Worm (Caenorhabditis elegans) whole organism, young adult: ENCODE results near the gene hmg-1.1.

Source experiments
- B0336.3 ChIP-seq: fragments of 200-800 bp; sonication (Bioruptor generic); IDR thresholded peaks from 2 replicates; pipeline ENCODE4 v1.3.6; 2022; ENCODE audit warnings: missing genetic modification characterization, missing compliant biosample characterization
- C06A6.2 ChIP-seq: fragments of 200-800 bp; sonication (Bioruptor generic); conservative IDR thresholded peaks from 2 replicates; pipeline ENCODE4 v1.3.6; 2022; ENCODE audit warnings: missing genetic modification characterization, missing compliant biosample characterization
- F37B4.10 ChIP-seq: fragments of 200-800 bp; sonication (Bioruptor generic); IDR thresholded peaks from 2 replicates; pipeline ENCODE4 v1.3.6; 2022; ENCODE audit warnings: missing genetic modification characterization, missing compliant biosample characterization
- F55B11.4 ChIP-seq: sonication (generic microtip); optimal IDR thresholded peaks from 2 replicates; lab custom pipeline; 2016; ENCODE audit warnings: missing compliant biosample characterization, missing genetic modification characterization, borderline replicate concordance; ENCODE audit not compliant: insufficient read depth
- Y53F4B.3 ChIP-seq: fragments of 200-800 bp; sonication (Bioruptor generic); IDR thresholded peaks from 2 replicates; pipeline ENCODE4 v1.3.6; 2022; ENCODE audit warnings: missing genetic modification reagents, missing genetic modification characterization, missing compliant biosample characterization
- Y56A3A.18 ChIP-seq: fragments of 200-800 bp; sonication (Bioruptor generic); IDR thresholded peaks from 2 replicates; pipeline ENCODE4 v1.3.6; 2022; ENCODE audit warnings: missing genetic modification reagents, missing genetic modification characterization, missing compliant biosample characterization
- atf-7 ChIP-seq: sonication (generic microtip); optimal IDR thresholded peaks from 2 replicates; lab custom pipeline; 2017; ENCODE audit warnings: mild to moderate bottlenecking, missing genetic modification characterization, missing compliant biosample characterization
- athp-1 ChIP-seq: sonication (generic microtip); optimal IDR thresholded peaks from 2 replicates; lab custom pipeline; 2017; ENCODE audit warnings: mild to moderate bottlenecking, missing genetic modification characterization, missing compliant biosample characterization
- attf-5 ChIP-seq: fragments of 200-800 bp; sonication (Bioruptor generic); optimal IDR thresholded peaks from 2 replicates; lab custom pipeline; 2018; ENCODE audit warnings: mild to moderate bottlenecking, missing genetic modification characterization, missing compliant biosample characterization
- cebp-1 ChIP-seq, 2 experiments: fragments of 200-800 bp in 1 of 2; sonication (Bioruptor generic) in 1 of 2; sonication (generic microtip) in 1 of 2; IDR thresholded peaks in 1 of 2; optimal IDR thresholded peaks in 1 of 2; 2 replicates each; pipeline versions ENCODE4 v1.3.6 to Lab custom; 2017 to 2022; ENCODE audit warnings: missing compliant biosample characterization in 2 of 2, missing genetic modification characterization in 2 of 2, mild to moderate bottlenecking in 1 of 2, missing genetic modification reagents in 1 of 2, moderate library complexity in 1 of 2
- ceh-27 ChIP-seq: fragments of 200-800 bp; sonication (Bioruptor generic); optimal IDR thresholded peaks from 2 replicates; lab custom pipeline; 2018; ENCODE audit warnings: mild to moderate bottlenecking, missing genetic modification characterization, moderate library complexity, missing compliant biosample characterization
- ceh-58 ChIP-seq: fragments of 200-800 bp; sonication (Bioruptor generic); IDR thresholded peaks from 2 replicates; pipeline ENCODE4 v1.3.6; 2022; ENCODE audit warnings: missing genetic modification characterization, missing compliant biosample characterization
- die-1 ChIP-seq: sonication (generic microtip); optimal IDR thresholded peaks from 2 replicates; lab custom pipeline; 2016; ENCODE audit warnings: missing genotype, mild to moderate bottlenecking, missing genetic modification characterization, missing compliant biosample characterization
- dox-1 ChIP-seq: fragments of 200-800 bp; sonication (Bioruptor generic); IDR thresholded peaks from 2 replicates; pipeline ENCODE4 v1.3.6; 2022; ENCODE audit warnings: missing genetic modification reagents, missing genetic modification characterization, missing compliant biosample characterization
- dpff-1 ChIP-seq: sonication (generic microtip); optimal IDR thresholded peaks from 2 replicates; lab custom pipeline; 2017; ENCODE audit warnings: mild to moderate bottlenecking, missing genetic modification characterization, missing compliant biosample characterization
- egl-44 ChIP-seq: fragments of 200-800 bp; sonication (Bioruptor generic); IDR thresholded peaks from 2 replicates; pipeline ENCODE4 v1.3.6; 2022; ENCODE audit warnings: missing genetic modification reagents, missing genetic modification characterization, missing compliant biosample characterization
- egrh-3 ChIP-seq: fragments of 200-800 bp; sonication (Bioruptor generic); IDR thresholded peaks from 2 replicates; pipeline ENCODE4 v1.3.6; 2022; ENCODE audit warnings: missing genetic modification reagents, missing genetic modification characterization, missing compliant biosample characterization
- ekl-4 ChIP-seq: fragments of 200-800 bp; sonication (Bioruptor generic); IDR thresholded peaks from 2 replicates; pipeline ENCODE4 v1.3.6; 2022; ENCODE audit warnings: missing genetic modification reagents, missing genetic modification characterization, missing compliant biosample characterization
- fkh-3 ChIP-seq: sonication (generic microtip); optimal IDR thresholded peaks from 2 replicates; lab custom pipeline; 2016; ENCODE audit warnings: mild to moderate bottlenecking, missing genetic modification characterization, missing compliant biosample characterization
- hlh-12 ChIP-seq: sonication (generic microtip); optimal IDR thresholded peaks from 2 replicates; lab custom pipeline; 2016; ENCODE audit warnings: missing genetic modification characterization, missing compliant biosample characterization
- hlh-26 ChIP-seq: fragments of 200-800 bp; sonication (Bioruptor generic); conservative IDR thresholded peaks from 2 replicates; pipeline ENCODE4 v1.3.6; 2022; ENCODE audit warnings: missing genetic modification reagents, missing genetic modification characterization, missing compliant biosample characterization
- hmg-1.2 ChIP-seq: fragments of 200-800 bp; sonication (Bioruptor generic); IDR thresholded peaks from 2 replicates; pipeline ENCODE4 v1.3.6; 2022; ENCODE audit warnings: missing genetic modification reagents, missing genetic modification characterization, missing compliant biosample characterization
- let-526 ChIP-seq: fragments of 200-800 bp; sonication (Bioruptor generic); IDR thresholded peaks from 2 replicates; pipeline ENCODE4 v1.3.6; 2022; ENCODE audit warnings: missing genetic modification reagents, missing genetic modification characterization, missing compliant biosample characterization
- lin-35 ChIP-seq, 3 experiments: fragments of 150-350 bp in 2 of 3; sonication (generic microtip) in 1 of 3; optimal IDR thresholded peaks; 2 replicates each; lab custom pipeline; 2014 to 2018; ENCODE audit warnings: missing biosample characterization in 3 of 3, missing genetic modification characterization in 3 of 3, missing genetic modification reagents in 3 of 3
- lin-40 ChIP-seq: sonication (generic microtip); optimal IDR thresholded peaks from 2 replicates; lab custom pipeline; 2016; ENCODE audit warnings: missing genetic modification characterization, mild to moderate bottlenecking, missing compliant biosample characterization, missing genotype, missing genetic modification reagents
- lin-54 ChIP-seq: fragments of 200-800 bp; sonication (Bioruptor generic); optimal IDR thresholded peaks from 2 replicates; lab custom pipeline; 2018; ENCODE audit warnings: mild to moderate bottlenecking, missing genetic modification characterization, missing compliant biosample characterization
- lsl-1 ChIP-seq: fragments of 200-800 bp; sonication (Bioruptor generic); optimal IDR thresholded peaks from 2 replicates; lab custom pipeline; 2018; ENCODE audit warnings: mild to moderate bottlenecking, missing genetic modification characterization, moderate library complexity, missing compliant biosample characterization
- madf-3 ChIP-seq: fragments of 200-800 bp; sonication (Bioruptor generic); IDR thresholded peaks from 2 replicates; pipeline ENCODE4 v1.3.6; 2022; ENCODE audit warnings: missing genetic modification reagents, missing genetic modification characterization, missing compliant biosample characterization
- madf-6 ChIP-seq: fragments of 200-800 bp; sonication (Bioruptor generic); IDR thresholded peaks from 2 replicates; pipeline ENCODE4 v1.3.6; 2022; ENCODE audit warnings: missing genetic modification reagents, missing genetic modification characterization, missing compliant biosample characterization
- nfya-1 ChIP-seq: sonication (generic microtip); optimal IDR thresholded peaks from 2 replicates; lab custom pipeline; 2017; ENCODE audit warnings: antibody characterized with exemption, missing compliant biosample characterization, missing genetic modification characterization, borderline replicate concordance; ENCODE audit not compliant: insufficient read depth
- nhr-120 ChIP-seq: fragments of 200-800 bp; sonication (Bioruptor generic); IDR thresholded peaks from 2 replicates; pipeline ENCODE4 v1.3.6; 2022; ENCODE audit warnings: missing genetic modification characterization, missing compliant biosample characterization
- nhr-27 ChIP-seq: fragments of 200-800 bp; sonication (Bioruptor generic); optimal IDR thresholded peaks from 2 replicates; lab custom pipeline; 2018; ENCODE audit warnings: mild to moderate bottlenecking, missing genetic modification characterization, moderate library complexity, missing compliant biosample characterization
- nhr-80 ChIP-seq: sonication (generic microtip); optimal IDR thresholded peaks from 2 replicates; lab custom pipeline; 2016; ENCODE audit warnings: missing genetic modification characterization, missing compliant biosample characterization
- pbrm-1 ChIP-seq: fragments of 200-800 bp; sonication (Bioruptor generic); IDR thresholded peaks from 2 replicates; pipeline ENCODE4 v1.3.6; 2022; ENCODE audit warnings: missing genetic modification reagents, missing genetic modification characterization, missing compliant biosample characterization
- rec-8 ChIP-seq, 2 experiments: sonication (generic microtip); optimal IDR thresholded peaks; 2 replicates each; lab custom pipeline; 2016; ENCODE audit warnings: mild to moderate bottlenecking in 2 of 2, missing genetic modification characterization in 2 of 2, missing genetic modification reagents in 2 of 2, missing genotype in 2 of 2, missing biosample characterization in 1 of 2, missing compliant biosample characterization in 1 of 2, moderate library complexity in 1 of 2
- repo-1 ChIP-seq: sonication (generic microtip); optimal IDR thresholded peaks from 2 replicates; lab custom pipeline; 2017; ENCODE audit warnings: mild to moderate bottlenecking, missing genetic modification characterization, missing compliant biosample characterization
- rpc-1 ChIP-seq, 2 experiments: fragments of 150-350 bp in 1 of 2; sonication (generic microtip) in 1 of 2; optimal IDR thresholded peaks; 2 replicates each; lab custom pipeline; 2014 to 2018; ENCODE audit warnings: missing biosample characterization in 1 of 2, missing genetic modification characterization in 1 of 2, missing genetic modification reagents in 1 of 2, missing genotype in 1 of 2
- snpc-1.3 ChIP-seq: sonication (generic microtip); optimal IDR thresholded peaks from 2 replicates; lab custom pipeline; 2017; ENCODE audit warnings: missing genetic modification characterization, mild to moderate bottlenecking, missing compliant biosample characterization, antibody characterized with exemption, moderate library complexity, missing genotype, missing genetic modification reagents; ENCODE audit not compliant: insufficient read depth
- snpc-4 ChIP-seq, 5 experiments: fragments of 150-350 bp in 1 of 5; sonication (generic microtip) in 4 of 5; optimal IDR thresholded peaks; 2 replicates each; lab custom pipeline; 2014 to 2018; ENCODE audit warnings: missing genetic modification characterization in 5 of 5, missing biosample characterization in 3 of 5, antibody characterized with exemption in 2 of 5, mild to moderate bottlenecking in 2 of 5, missing compliant biosample characterization in 2 of 5, missing genotype in 2 of 5, moderate library complexity in 2 of 5, missing genetic modification reagents in 1 of 5
- somi-1 ChIP-seq: fragments of 200-800 bp; sonication (Bioruptor generic); optimal IDR thresholded peaks from 2 replicates; lab custom pipeline; 2018; ENCODE audit warnings: mild to moderate bottlenecking, missing genetic modification characterization, missing compliant biosample characterization
- zfh-2 ChIP-seq: fragments of 200-800 bp; sonication (Bioruptor generic); conservative IDR thresholded peaks from 2 replicates; pipeline ENCODE4 v1.3.6; 2022; ENCODE audit warnings: missing genetic modification reagents, missing genetic modification characterization, missing compliant biosample characterization
- ztf-22 ChIP-seq: fragments of 200-800 bp; sonication (Bioruptor generic); optimal IDR thresholded peaks from 2 replicates; lab custom pipeline; 2018; ENCODE audit warnings: mild to moderate bottlenecking, missing genetic modification characterization, moderate library complexity, missing compliant biosample characterization
- ztf-3 ChIP-seq: fragments of 200-800 bp; sonication (Bioruptor generic); optimal IDR thresholded peaks from 2 replicates; lab custom pipeline; 2018; ENCODE audit warnings: mild to moderate bottlenecking, missing genetic modification characterization, missing compliant biosample characterization

Gene hmg-1.1

DNA sequence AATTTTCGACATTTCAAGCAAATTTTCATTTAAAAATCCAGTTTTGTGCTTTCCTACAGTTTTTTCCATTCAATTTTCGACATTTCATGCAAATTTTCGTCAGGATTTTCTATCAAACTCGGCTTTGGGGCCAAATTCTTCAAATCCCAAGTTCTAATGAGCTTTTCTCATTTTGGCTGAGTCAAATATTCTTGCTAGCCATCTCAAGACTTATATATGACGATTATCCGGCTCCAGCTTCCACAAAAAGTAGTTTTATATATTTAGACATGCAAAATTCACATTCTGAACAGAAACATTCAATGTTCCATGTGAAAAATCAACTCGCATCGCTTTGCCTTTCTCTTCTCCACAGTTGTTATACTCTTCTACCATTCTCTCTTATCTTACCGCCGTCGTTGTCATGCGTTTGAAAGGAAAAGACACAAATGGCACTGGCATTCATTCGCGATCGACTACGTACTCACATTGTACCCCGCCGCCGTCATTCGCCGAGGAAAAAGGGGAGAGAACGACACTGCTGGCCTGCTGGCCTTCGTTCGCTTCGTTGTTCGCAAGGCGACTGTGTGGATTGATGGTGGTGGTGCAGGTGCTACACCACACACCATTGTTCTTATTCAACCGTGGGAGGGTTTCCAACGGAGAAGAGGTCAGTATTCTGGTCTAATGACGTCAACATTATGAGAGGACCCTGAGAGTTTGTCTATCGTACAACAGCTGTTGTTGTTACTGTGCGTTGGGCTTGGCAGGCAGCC is 2.6 kb upstream of the hmg-1.1 start (continued):
- TF ChIP-seq rec-8 (tag; optimal IDR thresholded peaks at IDR 0.05; lab: Kevin White, UChicago) = no peak
- TF ChIP-seq Y53F4B.3 = no peak
- no peak for TF ChIP-seq nfya-1 (tag; lab: Kevin White, UChicago)
- no peak for TF ChIP-seq snpc-1.3
- TF ChIP-seq, all 124 proteins: peak for 19

DNA sequence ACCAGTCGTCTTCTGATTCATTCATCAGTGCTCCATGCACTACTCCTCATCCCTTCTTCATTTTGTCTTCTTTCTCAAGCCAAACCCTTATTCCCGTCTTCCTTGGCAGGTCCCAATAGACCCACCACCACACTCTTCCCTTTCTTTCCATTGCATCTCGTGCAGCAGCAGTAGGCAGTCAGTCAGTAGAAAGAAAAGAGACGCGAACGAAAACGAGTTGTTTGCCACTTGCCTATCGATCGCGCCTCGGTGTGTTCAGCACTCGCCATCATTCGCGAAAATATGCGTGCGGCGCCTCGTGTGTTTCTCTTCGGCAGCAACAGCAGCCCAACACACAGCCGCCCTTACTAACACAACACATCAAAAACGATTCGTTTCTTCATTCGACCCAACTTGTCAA is 1.0 kb upstream of the hmg-1.1 start:
- no peak for TF ChIP-seq ztf-22 (GFP tag; lab: Kevin White, UChicago)
- no peak for TF ChIP-seq let-526 (GFP tag; lab: Robert Waterston, UW)
- TF ChIP-seq hmg-1.2 (GFP tag; lab: Robert Waterston, UW) = peak; percentile 22; the same call in 1 of the 2 replicates
- TF ChIP-seq F55B11.4 (tag; lab: Kevin White, UChicago) = no peak
- peak; percentile 42 for TF ChIP-seq nhr-80 (tag; lab: Kevin White, UChicago)
- TF ChIP-seq dox-1 (GFP tag; lab: Robert Waterston, UW) = peak; percentile 26; the same call in 1 of the 2 replicates
- TF ChIP-seq lin-35 (GFP tag; optimal IDR thresholded peaks at IDR 0.05; lab: Kevin White, UChicago) = peak in 1 of 3 experiments; percentile 0
- no peak for TF ChIP-seq rpc-1 (optimal IDR thresholded peaks at IDR 0.05; lab: Kevin White, UChicago)
- TF ChIP-seq rpc-1 (tag; optimal IDR thresholded peaks at IDR 0.05; lab: Kevin White, UChicago) = no peak
- TF ChIP-seq ztf-3 (GFP tag; lab: Kevin White, UChicago) = no peak
- peak; percentile 24 for TF ChIP-seq egrh-3 (GFP tag; lab: Robert Waterston, UW)
- TF ChIP-seq lin-54 (GFP tag; lab: Kevin White, UChicago) = peak; percentile 42
- TF ChIP-seq Y56A3A.18 (GFP tag; lab: Robert Waterston, UW) = 0 out of 2 replicates have a peak, but pooled peaks have one; percentile 24
- TF ChIP-seq attf-5 = peak; percentile 48
- no peak for TF ChIP-seq fkh-3 (tag; lab: Kevin White, UChicago)
- no peak for TF ChIP-seq hlh-26
- no peak for TF ChIP-seq madf-3 (GFP tag; lab: Robert Waterston, UW)
- no peak for TF ChIP-seq F37B4.10 (GFP tag; lab: Robert Waterston, UW)
- no peak for TF ChIP-seq snpc-4 (GFP tag; optimal IDR thresholded peaks at IDR 0.05; lab: Kevin White, UChicago)
- TF ChIP-seq snpc-4 (tag; optimal IDR thresholded peaks at IDR 0.05; lab: Kevin White, UChicago) = peak in 1 of 4 experiments; percentile 19
- TF ChIP-seq repo-1 (tag; lab: Kevin White, UChicago) = no peak
- TF ChIP-seq ceh-58 = no peak
- no peak for TF ChIP-seq atf-7 (tag; lab: Kevin White, UChicago)
- TF ChIP-seq ekl-4 (GFP tag; lab: Robert Waterston, UW) = no peak
- no peak for TF ChIP-seq cebp-1 (GFP tag; IDR thresholded peaks at IDR 0.05; lab: Robert Waterston, UW)
- peak; percentile 33 for TF ChIP-seq cebp-1 (tag; optimal IDR thresholded peaks at IDR 0.05; lab: Kevin White, UChicago)
- no peak for TF ChIP-seq ceh-27 (GFP tag; lab: Kevin White, UChicago)
- TF ChIP-seq somi-1 (GFP tag; lab: Kevin White, UChicago) = no peak
- no peak for TF ChIP-seq nhr-27 (tag; lab: Kevin White, UChicago)
- TF ChIP-seq hlh-12 (tag; lab: Kevin White, UChicago) = no peak
- TF ChIP-seq C06A6.2 (GFP tag; lab: Robert Waterston, UW) = 0 out of 2 replicates have a peak, but pooled peaks have one; percentile 36
- TF ChIP-seq B0336.3 = no peak
- peak; percentile 56; the same call in 1 of the 2 replicates for TF ChIP-seq pbrm-1 (GFP tag; lab: Robert Waterston, UW)
- no peak for TF ChIP-seq madf-6 (GFP tag; lab: Robert Waterston, UW)
- TF ChIP-seq nhr-120 = no peak
- no peak for TF ChIP-seq die-1 (tag; lab: Kevin White, UChicago)
- TF ChIP-seq athp-1 (tag; lab: Kevin White, UChicago) = no peak
- peak; percentile 15 for TF ChIP-seq lin-40 (tag; lab: Kevin White, UChicago)
- no peak for TF ChIP-seq dpff-1 (tag; lab: Kevin White, UChicago)
- no peak for TF ChIP-seq egl-44
- TF ChIP-seq zfh-2 (GFP tag; lab: Robert Waterston, UW) = peak; percentile 46; the same call in 1 of the 2 replicates
- TF ChIP-seq lsl-1 (GFP tag; lab: Kevin White, UChicago) = no peak
